Worm (Caenorhabditis elegans) whole organism, L3 larva: ENCODE results near the gene F46B3.23.

Source experiments
- lin-39 ChIP-seq: fragments of 150-350 bp; optimal IDR thresholded peaks from 2 replicates; lab custom pipeline; 2018; ENCODE audit warnings: missing biosample characterization, missing genetic modification reagents, missing genetic modification characterization
- mdl-1 ChIP-seq: fragments of 150-350 bp; optimal IDR thresholded peaks from 2 replicates; lab custom pipeline; 2014; ENCODE audit warnings: missing biosample characterization, missing genetic modification characterization

DNA sequence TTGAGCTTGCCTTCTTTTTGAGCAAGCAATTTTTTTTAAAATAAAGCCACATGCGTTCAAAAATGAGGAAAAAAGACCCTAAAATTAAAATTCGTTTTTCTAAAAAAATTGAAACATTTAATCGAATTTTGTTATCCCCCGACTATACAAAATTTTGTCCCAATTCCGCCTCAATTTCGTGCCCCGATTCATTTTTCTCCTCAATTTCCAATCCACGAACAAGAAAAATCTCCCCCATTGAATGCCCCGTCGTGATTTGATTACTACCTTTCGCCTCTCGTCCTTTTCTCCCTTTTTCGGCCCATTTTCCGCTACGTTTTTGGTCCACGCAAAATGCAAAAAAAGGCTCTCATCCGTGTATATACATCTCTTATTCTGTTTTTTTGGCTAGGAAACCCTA, 45.4 kb upstream of the F46B3.23 start:
- TF ChIP-seq lin-39 = no peak
- no peak for TF ChIP-seq mdl-1 (tag; lab: Kevin White, UChicago)
